Worm (Caenorhabditis elegans) whole organism, young adult: Measurements from ENCODE around the gene fbxb-31.

Experiments
- C06A6.2 ChIP-seq: fragments of 200-800 bp; sonication (Bioruptor generic); conservative IDR thresholded peaks from 2 replicates; pipeline ENCODE4 v1.3.6; 2022; ENCODE audit warnings: missing genetic modification characterization, missing compliant biosample characterization
- C17E4.6 ChIP-seq: fragments of 200-800 bp; sonication (Bioruptor generic); IDR thresholded peaks from 2 replicates; pipeline ENCODE4 v1.3.6; 2022; ENCODE audit warnings: missing genetic modification reagents, missing genetic modification characterization, missing compliant biosample characterization
- F55B11.4 ChIP-seq: sonication (generic microtip); optimal IDR thresholded peaks from 2 replicates; lab custom pipeline; 2016; ENCODE audit warnings: missing compliant biosample characterization, missing genetic modification characterization, borderline replicate concordance; ENCODE audit not compliant: insufficient read depth
- F57A8.1 ChIP-seq: fragments of 200-800 bp; sonication (Bioruptor generic); optimal IDR thresholded peaks from 2 replicates; lab custom pipeline; 2018; ENCODE audit warnings: mild to moderate bottlenecking, missing genetic modification characterization, moderate library complexity, missing compliant biosample characterization
- F57C9.4 ChIP-seq: sonication (generic microtip); optimal IDR thresholded peaks from 2 replicates; lab custom pipeline; 2017; ENCODE audit warnings: mild to moderate bottlenecking, missing genetic modification characterization, missing compliant biosample characterization
- K12H6.12 ChIP-seq: fragments of 200-800 bp; sonication (Bioruptor generic); optimal IDR thresholded peaks from 2 replicates; lab custom pipeline; 2018; ENCODE audit warnings: mild to moderate bottlenecking, missing genetic modification characterization, missing compliant biosample characterization
- T07F8.4 ChIP-seq: sonication (generic microtip); optimal IDR thresholded peaks from 2 replicates; lab custom pipeline; 2016; ENCODE audit warnings: mild to moderate bottlenecking, missing genetic modification characterization, moderate library complexity, missing compliant biosample characterization
- T26A5.8 ChIP-seq: sonication (generic microtip); optimal IDR thresholded peaks from 2 replicates; lab custom pipeline; 2016; ENCODE audit warnings: missing genetic modification characterization, missing compliant biosample characterization
- Y53F4B.3 ChIP-seq: fragments of 200-800 bp; sonication (Bioruptor generic); IDR thresholded peaks from 2 replicates; pipeline ENCODE4 v1.3.6; 2022; ENCODE audit warnings: missing genetic modification reagents, missing genetic modification characterization, missing compliant biosample characterization
- Y95B8A.8 ChIP-seq: fragments of 200-800 bp; sonication (Bioruptor generic); IDR thresholded peaks from 2 replicates; pipeline ENCODE4 v1.3.6; 2022; ENCODE audit warnings: missing genetic modification reagents, missing genetic modification characterization, missing compliant biosample characterization
- ZK185.1 ChIP-seq: sonication (generic microtip); optimal IDR thresholded peaks from 2 replicates; lab custom pipeline; 2016; ENCODE audit warnings: mild to moderate bottlenecking, missing genetic modification characterization, missing compliant biosample characterization; ENCODE audit not compliant: poor library complexity, severe bottlenecking
- aptf-3 ChIP-seq: fragments of 200-800 bp; sonication (Bioruptor generic); IDR thresholded peaks from 2 replicates; pipeline ENCODE4 v1.3.6; 2022; ENCODE audit warnings: missing genetic modification characterization, missing compliant biosample characterization
- attf-5 ChIP-seq: fragments of 200-800 bp; sonication (Bioruptor generic); optimal IDR thresholded peaks from 2 replicates; lab custom pipeline; 2018; ENCODE audit warnings: mild to moderate bottlenecking, missing genetic modification characterization, missing compliant biosample characterization
- bed-1 ChIP-seq: fragments of 200-800 bp; sonication (Bioruptor generic); IDR thresholded peaks from 2 replicates; pipeline ENCODE4 v1.3.6; 2022; ENCODE audit warnings: missing genetic modification reagents, missing genetic modification characterization, missing compliant biosample characterization
- cebp-1 ChIP-seq, 2 experiments: fragments of 200-800 bp in 1 of 2; sonication (Bioruptor generic) in 1 of 2; sonication (generic microtip) in 1 of 2; IDR thresholded peaks in 1 of 2; optimal IDR thresholded peaks in 1 of 2; 2 replicates each; pipeline versions ENCODE4 v1.3.6 to Lab custom; 2017 to 2022; ENCODE audit warnings: missing compliant biosample characterization in 2 of 2, missing genetic modification characterization in 2 of 2, mild to moderate bottlenecking in 1 of 2, missing genetic modification reagents in 1 of 2, moderate library complexity in 1 of 2
- ceh-40 ChIP-seq: fragments of 200-800 bp; sonication (Bioruptor generic); IDR thresholded peaks from 2 replicates; pipeline ENCODE4 v1.3.6; 2022; ENCODE audit warnings: missing genetic modification characterization, missing compliant biosample characterization
- ceh-58 ChIP-seq: fragments of 200-800 bp; sonication (Bioruptor generic); IDR thresholded peaks from 2 replicates; pipeline ENCODE4 v1.3.6; 2022; ENCODE audit warnings: missing genetic modification characterization, missing compliant biosample characterization
- chd-7 ChIP-seq: sonication (generic microtip); optimal IDR thresholded peaks from 2 replicates; lab custom pipeline; 2016; ENCODE audit warnings: mild to moderate bottlenecking, missing genetic modification characterization, moderate library complexity, missing compliant biosample characterization
- die-1 ChIP-seq: sonication (generic microtip); optimal IDR thresholded peaks from 2 replicates; lab custom pipeline; 2016; ENCODE audit warnings: missing genotype, mild to moderate bottlenecking, missing genetic modification characterization, missing compliant biosample characterization
- dox-1 ChIP-seq: fragments of 200-800 bp; sonication (Bioruptor generic); IDR thresholded peaks from 2 replicates; pipeline ENCODE4 v1.3.6; 2022; ENCODE audit warnings: missing genetic modification reagents, missing genetic modification characterization, missing compliant biosample characterization
- dpff-1 ChIP-seq: sonication (generic microtip); optimal IDR thresholded peaks from 2 replicates; lab custom pipeline; 2017; ENCODE audit warnings: mild to moderate bottlenecking, missing genetic modification characterization, missing compliant biosample characterization
- dpl-1 ChIP-seq: fragments of 150-350 bp; optimal IDR thresholded peaks from 2 replicates; lab custom pipeline; 2014; ENCODE audit warnings: missing biosample characterization, missing genetic modification reagents, missing genetic modification characterization
- egl-18 ChIP-seq: fragments of 200-800 bp; sonication (Bioruptor generic); IDR thresholded peaks from 2 replicates; pipeline ENCODE4 v1.3.6; 2022; ENCODE audit warnings: missing genetic modification reagents, missing genetic modification characterization, missing compliant biosample characterization
- ets-4 ChIP-seq: fragments of 200-800 bp; sonication (Bioruptor generic); optimal IDR thresholded peaks from 2 replicates; lab custom pipeline; 2018; ENCODE audit warnings: mild to moderate bottlenecking, missing genetic modification characterization, missing compliant biosample characterization
- hlh-12 ChIP-seq: sonication (generic microtip); optimal IDR thresholded peaks from 2 replicates; lab custom pipeline; 2016; ENCODE audit warnings: missing genetic modification characterization, missing compliant biosample characterization
- lag-1 ChIP-seq: fragments of 200-800 bp; sonication (Bioruptor generic); IDR thresholded peaks from 2 replicates; pipeline ENCODE4 v1.3.6; 2022; ENCODE audit warnings: missing genetic modification reagents, missing genetic modification characterization, missing compliant biosample characterization
- lin-40 ChIP-seq: sonication (generic microtip); optimal IDR thresholded peaks from 2 replicates; lab custom pipeline; 2016; ENCODE audit warnings: missing genetic modification characterization, mild to moderate bottlenecking, missing compliant biosample characterization, missing genotype, missing genetic modification reagents
- madf-6 ChIP-seq: fragments of 200-800 bp; sonication (Bioruptor generic); IDR thresholded peaks from 2 replicates; pipeline ENCODE4 v1.3.6; 2022; ENCODE audit warnings: missing genetic modification reagents, missing genetic modification characterization, missing compliant biosample characterization
- madf-8 ChIP-seq: fragments of 200-800 bp; sonication (Bioruptor generic); conservative IDR thresholded peaks from 2 replicates; pipeline ENCODE4 v1.3.6; 2022; ENCODE audit warnings: missing genetic modification reagents, missing genetic modification characterization, missing compliant biosample characterization
- nfya-1 ChIP-seq: sonication (generic microtip); optimal IDR thresholded peaks from 2 replicates; lab custom pipeline; 2017; ENCODE audit warnings: antibody characterized with exemption, missing compliant biosample characterization, missing genetic modification characterization, borderline replicate concordance; ENCODE audit not compliant: insufficient read depth
- nfyb-1 ChIP-seq: fragments of 200-800 bp; sonication (Bioruptor generic); IDR thresholded peaks from 2 replicates; pipeline ENCODE4 v1.3.6; 2022; ENCODE audit warnings: missing genetic modification reagents, missing genetic modification characterization, missing compliant biosample characterization
- nhr-80 ChIP-seq: sonication (generic microtip); optimal IDR thresholded peaks from 2 replicates; lab custom pipeline; 2016; ENCODE audit warnings: missing genetic modification characterization, missing compliant biosample characterization
- pha-4 ChIP-seq: fragments of 150-350 bp; sonication (generic microtip); optimal IDR thresholded peaks from 2 replicates; lab custom pipeline; 2014; ENCODE audit warnings: missing biosample characterization, missing genetic modification reagents, missing genetic modification characterization
- rpc-1 ChIP-seq, 2 experiments: fragments of 150-350 bp in 1 of 2; sonication (generic microtip) in 1 of 2; optimal IDR thresholded peaks; 2 replicates each; lab custom pipeline; 2014 to 2018; ENCODE audit warnings: missing biosample characterization in 1 of 2, missing genetic modification characterization in 1 of 2, missing genetic modification reagents in 1 of 2, missing genotype in 1 of 2
- unc-130 ChIP-seq: sonication (generic microtip); optimal IDR thresholded peaks from 2 replicates; lab custom pipeline; 2016; ENCODE audit warnings: missing genetic modification reagents, missing genetic modification characterization, missing compliant biosample characterization
- xnd-1 ChIP-seq: sonication (generic microtip); optimal IDR thresholded peaks from 2 replicates; lab custom pipeline; 2016; ENCODE audit warnings: missing genotype, missing genetic modification reagents, missing genetic modification characterization, missing compliant biosample characterization
- ztf-18 ChIP-seq: sonication (generic microtip); optimal IDR thresholded peaks from 2 replicates; lab custom pipeline; 2016; ENCODE audit warnings: missing genotype, mild to moderate bottlenecking, missing genetic modification characterization, missing compliant biosample characterization
- ztf-22 ChIP-seq: fragments of 200-800 bp; sonication (Bioruptor generic); optimal IDR thresholded peaks from 2 replicates; lab custom pipeline; 2018; ENCODE audit warnings: mild to moderate bottlenecking, missing genetic modification characterization, moderate library complexity, missing compliant biosample characterization
- ztf-26 ChIP-seq: sonication (generic microtip); optimal IDR thresholded peaks from 2 replicates; lab custom pipeline; 2017; ENCODE audit warnings: missing genetic modification characterization, missing compliant biosample characterization

Gene fbxb-31

ce11 chrII:3665181-3665580 is 26.0 kb upstream of the fbxb-31 start:
- TF ChIP-seq C17E4.6 (GFP tag; lab: Robert Waterston, UW): no peak
- TF ChIP-seq hlh-12 (tag; lab: Kevin White, UChicago): no peak
- TF ChIP-seq nfyb-1 (GFP tag; lab: Robert Waterston, UW): 0 out of 2 replicates have a peak, but pooled peaks have one; percentile 50

ce11 chrII:3664470-3664869 is 25.3 kb upstream of the fbxb-31 start, which contains the start of gene F19B10.3:
F19B10.3 (plus strand) TSS chrII:3664770.
- TF ChIP-seq ets-4 (GFP tag; lab: Kevin White, UChicago) (no peak), T07F8.4 (tag; lab: Kevin White, UChicago) (no peak), ztf-22 (no peak), bed-1 (no peak), F55B11.4 (tag; lab: Kevin White, UChicago) (no peak), ceh-40 (GFP tag; lab: Robert Waterston, UW) (no peak), ztf-26 (tag; lab: Kevin White, UChicago) (no peak), unc-130 (GFP tag; lab: Kevin White, UChicago) (no peak), madf-6 (GFP tag; lab: Robert Waterston, UW) (no peak), cebp-1 (GFP tag; IDR thresholded peaks at IDR 0.05; lab: Robert Waterston, UW) (no peak), cebp-1 (tag; optimal IDR thresholded peaks at IDR 0.05; lab: Kevin White, UChicago) (no peak), hlh-12 (tag; lab: Kevin White, UChicago) (no peak), Y53F4B.3 (no peak), F57A8.1 (no peak), ztf-18 (tag; lab: Kevin White, UChicago) (no peak), nfya-1 (tag; lab: Kevin White, UChicago) (no peak), chd-7 (tag; lab: Kevin White, UChicago) (no peak), pha-4 (no peak), C06A6.2 (GFP tag; lab: Robert Waterston, UW) (no peak), dpff-1 (tag; lab: Kevin White, UChicago) (no peak)

ce11 chrII:3663796-3664195 is 24.7 kb upstream of the fbxb-31 start, which contains the start of gene F19B10.6:
F19B10.6 (minus strand) TSS chrII:3663896.
- TF ChIP-seq lin-40 (tag; lab: Kevin White, UChicago): no peak
- TF ChIP-seq, all 124 proteins: peak for 0

- TF ChIP-seq dox-1 (0 out of 2 replicates have a peak, but pooled peaks have one; percentile 28), aptf-3 (no peak), ZK185.1 (tag; lab: Kevin White, UChicago) (no peak), cebp-1 (GFP tag; IDR thresholded peaks at IDR 0.05; lab: Robert Waterston, UW) (peak; percentile 72), cebp-1 (tag; optimal IDR thresholded peaks at IDR 0.05; lab: Kevin White, UChicago) (peak; percentile 90), nhr-80 (peak; percentile 48), lag-1 (GFP tag; lab: Robert Waterston, UW) (no peak), dpl-1 (GFP tag; lab: Kevin White, UChicago) (no peak), attf-5 (GFP tag; lab: Kevin White, UChicago) (peak; percentile 55), C06A6.2 (GFP tag; lab: Robert Waterston, UW) (no peak)
Observed at ce11 chrII:3661932-3662331, 22.8 kb upstream of the fbxb-31 start, which contains the start of gene F19B10.13. F19B10.13 (plus strand) TSS chrII:3662274.

- TF ChIP-seq lin-40 (tag; lab: Kevin White, UChicago): no peak
- no peak for TF ChIP-seq K12H6.12
- no peak for TF ChIP-seq die-1 (tag; lab: Kevin White, UChicago)
- no peak for TF ChIP-seq madf-6 (GFP tag; lab: Robert Waterston, UW)
- TF ChIP-seq egl-18 (GFP tag; lab: Robert Waterston, UW): no peak
- TF ChIP-seq Y95B8A.8 (GFP tag; lab: Robert Waterston, UW): no peak
- no peak for TF ChIP-seq ceh-58 (GFP tag; lab: Robert Waterston, UW)
- no peak for TF ChIP-seq rpc-1 (optimal IDR thresholded peaks at IDR 0.05; lab: Kevin White, UChicago)
- no peak for TF ChIP-seq rpc-1 (tag; optimal IDR thresholded peaks at IDR 0.05; lab: Kevin White, UChicago)
- TF ChIP-seq ZK185.1 (tag; lab: Kevin White, UChicago): no peak
- no peak for TF ChIP-seq F55B11.4 (tag; lab: Kevin White, UChicago)
- TF ChIP-seq lag-1 (GFP tag; lab: Robert Waterston, UW): no peak
- no peak for TF ChIP-seq xnd-1
- no peak for TF ChIP-seq madf-8
- no peak for TF ChIP-seq F57C9.4 (tag; lab: Kevin White, UChicago)
- TF ChIP-seq F57A8.1: no peak
- no peak for TF ChIP-seq bed-1
- TF ChIP-seq T26A5.8 (tag; lab: Kevin White, UChicago): no peak
- TF ChIP-seq nhr-80: no peak
Observed at ce11 chrII:3659776-3660175, 20.6 kb upstream of the fbxb-31 start, which contains the start of gene F19B10.4. F19B10.4 (plus strand) TSS chrII:3660076.
